Fruit fly (Drosophila melanogaster) Kc167 (cell line): ENCODE measurements around the gene CG13599.

Source experiments
- Myc ChIP-seq: fragments of >200 bp; optimal IDR thresholded peaks from 2 replicates; lab custom pipeline; 2017; ENCODE audit warnings: missing external identifiers
- Sin3A ChIP-seq: fragments of >200 bp; optimal IDR thresholded peaks from 2 replicates; lab custom pipeline; 2018; ENCODE audit warnings: missing external identifiers
- h ChIP-seq: fragments of >200 bp; optimal IDR thresholded peaks from 3 replicates; lab custom pipeline; 2018; ENCODE audit warnings: missing external identifiers
- insv ChIP-seq: fragments of >200 bp; optimal IDR thresholded peaks from 3 replicates; lab custom pipeline; 2018; ENCODE audit warnings: missing external identifiers
- psq ChIP-seq: fragments of >200 bp; optimal IDR thresholded peaks from 2 replicates; lab custom pipeline; 2017; ENCODE audit warnings: missing external identifiers
- ttk ChIP-seq: sonication (Bioruptor generic); optimal IDR thresholded peaks from 2 replicates; lab custom pipeline; 2017; ENCODE audit warnings: missing external identifiers

CG13599 gene

DNA sequence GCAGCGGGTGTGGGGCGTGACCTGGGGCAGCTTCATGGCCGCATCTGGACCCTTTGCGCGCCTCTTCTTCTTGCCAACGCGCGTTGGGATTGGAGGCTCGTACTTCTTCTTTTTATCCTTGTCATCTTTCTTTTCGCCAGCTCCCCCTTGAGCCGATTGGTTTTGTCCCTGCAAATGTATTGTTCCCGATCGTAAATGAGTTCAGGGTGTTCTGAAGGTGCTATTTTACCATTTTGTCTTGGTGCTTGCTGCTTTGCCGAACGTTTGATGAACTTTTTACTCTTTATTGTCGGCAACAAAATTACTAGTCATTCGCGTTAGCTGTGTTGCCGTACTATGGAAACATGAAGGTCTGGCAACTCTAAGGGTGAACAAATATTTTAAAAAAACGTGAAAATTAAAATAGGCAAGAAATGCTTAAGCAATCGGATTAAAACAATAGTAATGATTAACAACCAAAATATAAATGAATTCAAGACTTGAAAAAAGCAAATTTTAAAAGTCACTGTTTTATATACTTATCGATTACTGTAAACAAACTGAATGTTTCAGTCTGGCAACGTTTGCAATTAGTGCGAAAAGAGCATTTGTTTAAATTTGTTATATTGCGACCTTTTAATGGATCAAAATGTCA is at the start of gene CG13599, which contains the start of gene Rpt2:
Gene CG13599, plus strand, starts transcription at position 545 of the 634 bp plus-strand sequence.
Gene Rpt2, minus strand, starts transcription at position 464 of the 634 bp plus-strand sequence.
- TF ChIP-seq psq (lab: Kevin White, UChicago): no peak
- TF ChIP-seq insv (lab: Kevin White, UChicago): no peak
- TF ChIP-seq h: no peak
- no peak for TF ChIP-seq Sin3A (lab: Kevin White, UChicago)
- TF ChIP-seq Myc: no peak
- TF ChIP-seq ttk: no peak

DNA sequence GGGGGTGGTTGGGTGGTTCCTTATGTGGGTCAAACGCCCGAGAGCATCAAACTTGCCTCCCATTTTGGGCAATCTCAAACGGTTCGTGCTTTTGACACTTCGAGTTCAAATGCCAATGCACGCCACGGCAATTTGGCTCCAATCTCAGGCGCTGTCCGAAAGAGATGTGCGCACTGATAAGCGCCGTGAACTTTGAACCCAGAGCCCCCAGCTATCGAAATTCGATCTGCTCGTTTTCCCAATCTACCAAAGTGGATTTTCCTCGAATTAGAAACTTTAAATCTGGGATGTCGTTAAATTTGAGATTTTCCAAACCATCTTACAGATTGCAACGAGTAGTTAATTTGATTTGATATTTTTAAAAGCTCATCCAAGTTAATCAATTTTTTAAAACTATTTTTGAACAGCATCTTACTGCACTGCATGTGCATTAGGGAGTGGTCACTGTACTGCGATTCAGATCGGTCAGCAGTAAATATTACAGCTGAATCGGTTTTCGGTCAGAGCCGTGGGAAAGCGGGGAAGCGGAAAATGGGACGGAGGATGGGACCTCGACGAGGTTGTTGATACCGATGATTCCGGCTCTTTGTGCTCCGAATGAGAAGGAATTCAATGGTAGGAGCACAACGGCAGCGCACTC is 47.2 kb upstream of the CG13599 start:
- TF ChIP-seq Myc (no peak), Sin3A (lab: Kevin White, UChicago) (no peak), insv (lab: Kevin White, UChicago) (no peak), psq (lab: Kevin White, UChicago) (no peak), ttk (no peak), h (no peak)

DNA sequence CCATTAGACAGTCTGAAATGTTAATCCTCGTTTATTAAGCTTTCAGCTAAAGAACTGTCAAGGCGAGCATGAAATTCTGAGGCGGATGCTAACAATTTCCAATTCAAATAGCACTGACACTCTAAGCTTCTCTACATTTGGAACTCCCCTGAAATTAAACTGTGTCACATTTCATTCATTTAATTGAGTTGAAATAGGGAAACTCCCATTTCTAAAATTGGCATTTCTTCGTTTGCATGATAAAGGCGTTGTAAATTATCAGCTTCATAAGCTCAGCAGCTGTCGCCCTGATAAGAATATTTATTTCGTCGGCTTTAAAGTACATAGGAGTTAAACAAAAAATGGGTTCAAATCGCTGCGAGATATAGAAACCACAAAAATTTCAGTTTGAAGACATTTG is 46.3 kb upstream of the CG13599 start:
- TF ChIP-seq Myc: no peak
- TF ChIP-seq insv (lab: Kevin White, UChicago): no peak
- no peak for TF ChIP-seq Sin3A (lab: Kevin White, UChicago)
- TF ChIP-seq ttk: no peak
- no peak for TF ChIP-seq psq (lab: Kevin White, UChicago)
- no peak for TF ChIP-seq h

DNA sequence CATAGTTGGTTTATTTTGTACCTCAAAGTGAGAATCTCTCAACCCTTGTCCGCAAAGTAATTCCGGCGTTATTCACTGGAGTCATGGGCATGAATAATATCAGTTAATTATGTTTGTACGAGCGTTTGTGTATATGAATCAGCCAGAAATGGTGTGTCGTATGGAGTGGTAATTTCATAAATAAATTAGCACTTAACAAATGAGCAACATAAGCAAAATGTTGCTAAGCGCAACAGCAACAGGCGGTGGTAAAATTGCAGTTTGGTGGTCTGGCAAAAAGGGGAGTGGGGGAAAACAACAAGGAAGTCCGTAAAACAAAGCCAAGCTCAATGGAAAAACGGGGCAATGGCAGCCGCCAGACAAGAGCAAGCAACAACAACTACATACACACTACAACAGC is 45.8 kb upstream of the CG13599 start:
- TF ChIP-seq Myc: no peak
- no peak for TF ChIP-seq insv (lab: Kevin White, UChicago)
- no peak for TF ChIP-seq h
- no peak for TF ChIP-seq Sin3A (lab: Kevin White, UChicago)
- TF ChIP-seq psq (lab: Kevin White, UChicago): no peak
- TF ChIP-seq ttk: no peak

DNA sequence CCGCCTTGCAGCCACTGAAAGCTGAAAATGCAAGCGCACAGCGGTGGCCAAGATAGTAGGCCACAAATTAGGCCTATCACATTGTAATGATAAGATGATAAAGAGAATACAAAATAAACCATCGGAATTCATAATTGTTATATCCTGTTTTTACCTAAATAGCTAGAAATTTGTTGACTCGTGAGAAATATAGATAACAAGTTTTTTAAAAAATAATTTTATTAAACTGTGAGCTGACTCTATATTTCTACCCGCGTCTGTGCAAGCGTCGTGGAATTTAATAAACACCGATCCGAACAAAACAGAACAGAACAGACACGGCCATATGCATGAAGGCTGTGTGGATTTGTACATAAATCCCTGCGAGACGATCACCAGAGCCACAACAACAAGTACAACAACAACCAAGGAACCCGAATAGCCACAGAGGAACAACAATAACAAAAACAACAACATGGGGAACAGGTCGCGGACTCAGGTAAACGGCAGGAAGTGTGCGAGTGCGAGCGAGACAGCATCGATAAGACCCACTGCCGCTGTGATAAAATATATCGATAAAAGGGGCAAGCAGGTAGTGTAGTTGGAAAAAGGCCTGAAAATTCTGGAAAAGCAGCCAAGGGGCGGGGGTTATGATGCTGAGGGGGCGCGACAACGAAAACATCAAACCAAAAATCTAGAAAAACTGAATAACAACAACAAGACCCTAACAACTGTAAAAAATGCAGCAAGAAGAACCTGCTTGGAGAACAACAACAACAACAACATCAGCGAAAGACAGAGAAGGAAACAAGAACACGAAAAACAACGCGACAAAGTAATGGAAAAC is 45.0 kb upstream of the CG13599 start:
- TF ChIP-seq h (no peak), Myc (no peak), psq (lab: Kevin White, UChicago) (no peak), ttk (no peak), Sin3A (lab: Kevin White, UChicago) (no peak), insv (lab: Kevin White, UChicago) (no peak)

DNA sequence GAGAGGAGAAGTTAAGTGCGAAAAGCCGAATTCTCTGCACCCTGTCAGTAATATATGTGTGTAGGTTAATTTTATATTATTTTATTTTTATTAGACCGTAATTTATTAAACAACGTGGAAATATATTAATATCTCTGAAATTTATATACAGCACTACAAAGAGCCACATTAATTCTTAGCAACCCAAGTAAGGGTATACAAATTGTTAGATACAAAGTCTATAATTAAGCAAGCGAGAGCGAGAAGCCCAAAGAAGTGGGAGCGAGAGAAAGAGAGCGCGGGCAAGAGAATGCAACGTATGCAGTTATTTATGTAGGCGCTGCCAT is 44.4 kb upstream of the CG13599 start:
- TF ChIP-seq Myc (no peak), Sin3A (lab: Kevin White, UChicago) (no peak), insv (lab: Kevin White, UChicago) (no peak), psq (lab: Kevin White, UChicago) (no peak), ttk (no peak), h (no peak)

DNA sequence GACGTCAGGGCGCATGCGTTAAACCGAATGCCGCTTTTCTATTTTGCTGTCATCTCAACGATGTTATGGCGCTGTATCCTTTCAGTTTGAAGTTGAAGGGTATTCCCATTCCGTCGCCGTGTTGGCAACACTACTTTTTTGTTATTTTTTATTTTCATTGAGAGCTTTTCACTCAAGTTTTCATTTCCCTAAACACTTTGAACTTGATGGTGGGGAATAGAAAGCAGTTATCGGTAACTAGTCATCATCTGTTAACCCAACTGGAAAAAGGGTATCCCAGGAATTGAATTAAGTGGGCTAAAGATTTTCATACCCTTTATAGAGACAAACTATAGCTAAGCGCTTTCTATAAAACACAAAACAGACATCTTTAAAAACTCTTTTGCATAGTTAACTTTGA is 43.9 kb upstream of the CG13599 start:
- TF ChIP-seq h (no peak), insv (lab: Kevin White, UChicago) (no peak), ttk (no peak), Sin3A (lab: Kevin White, UChicago) (no peak), Myc (no peak), psq (lab: Kevin White, UChicago) (no peak)

DNA sequence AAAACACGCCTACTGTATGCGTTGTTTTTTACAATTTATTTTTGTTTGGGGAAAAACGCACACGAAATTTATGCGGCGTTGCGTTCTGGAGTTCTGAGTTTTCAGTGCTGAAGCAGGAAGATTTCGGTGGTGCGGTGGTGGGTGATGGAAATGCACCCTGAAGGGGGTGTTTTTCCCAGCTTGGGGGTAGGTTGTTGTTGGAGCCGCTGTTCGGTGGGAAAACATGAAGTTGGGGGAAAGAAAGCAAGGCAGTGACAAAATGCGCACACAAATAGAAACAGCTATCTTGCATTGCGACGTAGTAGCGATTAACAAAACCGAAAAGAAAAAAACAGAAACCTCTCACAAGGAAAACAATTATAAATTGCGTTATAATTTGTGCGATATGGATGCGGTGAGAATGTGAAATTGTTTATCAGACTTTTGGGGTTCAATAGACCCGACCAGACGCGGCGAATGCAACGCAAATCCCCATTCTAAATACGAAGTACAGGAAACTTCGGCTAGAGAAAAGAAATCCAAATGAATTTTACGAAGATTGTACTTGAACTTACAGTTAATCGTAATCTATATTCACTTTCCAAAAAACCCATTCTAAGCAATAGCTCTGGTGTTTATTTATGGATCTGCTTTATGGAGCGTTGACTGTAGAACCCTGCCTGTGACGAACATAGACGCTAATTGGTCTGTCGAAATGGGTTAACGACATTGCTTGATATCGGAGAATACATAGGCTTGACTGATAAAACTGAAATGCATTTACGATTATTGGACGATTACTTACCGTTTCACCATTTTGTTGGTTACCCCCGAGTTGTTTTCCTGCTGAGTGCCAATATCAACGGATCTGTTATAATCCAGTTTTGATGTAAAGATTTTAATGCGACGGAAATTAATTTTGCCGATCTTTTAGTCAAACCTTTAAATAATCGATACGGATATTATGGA is 42.9 kb upstream of the CG13599 start:
- no peak for TF ChIP-seq insv (lab: Kevin White, UChicago)
- no peak for TF ChIP-seq Myc
- TF ChIP-seq h: no peak
- TF ChIP-seq psq (lab: Kevin White, UChicago): no peak
- no peak for TF ChIP-seq ttk

DNA sequence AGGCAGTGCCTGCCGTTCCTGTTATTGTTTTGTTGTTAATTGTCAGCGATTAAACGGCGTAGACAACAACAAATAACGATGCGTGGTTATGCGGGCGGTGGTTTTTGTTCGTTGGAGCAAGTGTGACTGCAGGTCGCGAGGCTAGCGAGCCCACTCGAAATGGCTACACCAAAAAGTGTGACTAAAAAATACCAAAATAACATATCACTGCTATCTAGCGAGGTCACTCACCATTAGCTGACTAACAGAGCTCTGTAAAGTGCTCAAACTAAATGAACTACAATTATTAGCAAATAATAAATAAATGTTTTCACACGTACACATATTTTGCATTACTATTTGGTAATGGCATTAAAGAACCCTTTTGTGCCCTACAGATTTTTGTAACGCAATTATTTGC is 41.5 kb upstream of the CG13599 start, which contains the start of gene Pli:
Gene Pli, minus strand, starts transcription at position 131 of the 400 bp plus-strand sequence.
- TF ChIP-seq ttk (no peak), h (no peak), Sin3A (lab: Kevin White, UChicago) (no peak), Myc (no peak), insv (lab: Kevin White, UChicago) (no peak), psq (lab: Kevin White, UChicago) (no peak)

DNA sequence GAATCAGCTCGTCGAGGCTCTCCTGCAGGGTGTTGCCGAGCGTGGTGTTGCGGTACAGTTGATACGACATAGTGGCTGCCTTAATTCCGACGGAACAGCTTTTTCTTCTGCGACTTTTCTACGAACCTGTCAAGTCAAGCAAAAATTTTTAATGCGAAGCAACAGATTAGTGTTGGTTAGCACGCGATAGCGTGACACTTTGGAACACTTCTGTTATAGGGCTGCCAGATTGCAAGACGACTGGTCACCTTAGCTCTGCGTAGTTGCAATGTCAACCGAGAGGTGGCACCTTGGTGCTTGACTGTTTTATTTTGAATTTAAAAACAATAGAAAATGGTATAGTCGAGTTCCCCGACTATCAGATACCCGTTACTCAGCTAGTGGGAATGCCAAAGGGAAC is 40.6 kb upstream of the CG13599 start, which contains the start of gene TfIIA-S:
Gene TfIIA-S, minus strand, starts transcription at position 175 of the 400 bp plus-strand sequence.
- TF ChIP-seq h (no peak), ttk (no peak), Myc (no peak), Sin3A (lab: Kevin White, UChicago) (no peak), insv (lab: Kevin White, UChicago) (no peak), psq (lab: Kevin White, UChicago) (no peak)

DNA sequence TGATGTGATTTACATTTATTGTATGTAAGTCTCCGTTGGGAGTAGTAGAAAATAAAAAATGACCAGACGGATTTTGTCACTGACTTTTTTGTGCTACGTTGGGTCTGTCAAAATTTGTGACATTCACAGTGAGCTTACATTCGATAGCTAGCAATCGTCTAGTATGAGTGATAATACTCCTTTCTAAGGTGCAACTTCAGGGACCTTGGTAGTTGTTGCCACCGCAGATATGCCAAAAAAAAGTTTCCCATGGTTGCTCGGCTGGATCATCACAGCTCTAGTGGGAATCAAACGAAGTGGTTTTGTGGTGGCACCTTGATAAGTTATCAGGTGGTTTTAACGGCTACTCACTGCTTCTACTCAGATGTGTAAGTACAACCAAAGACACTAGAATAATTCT is 38.0 kb upstream of the CG13599 start, which contains the start of gene tbrd-1:
Gene tbrd-1, minus strand, starts transcription at position 101 of the 400 bp plus-strand sequence.
- TF ChIP-seq insv (lab: Kevin White, UChicago) (no peak), Myc (no peak), Sin3A (lab: Kevin White, UChicago) (no peak), h (no peak), ttk (no peak), psq (lab: Kevin White, UChicago) (no peak)
